Worm (Caenorhabditis elegans) whole organism, L1 larva: ENCODE data around the gene glb-20.

Source experiments
- C16A3.4 ChIP-seq: fragments of 150-350 bp; optimal IDR thresholded peaks from 2 replicates; lab custom pipeline; 2014; ENCODE audit warnings: missing biosample characterization, missing genetic modification characterization
- ama-1 ChIP-seq: fragments of 150-350 bp; optimal IDR thresholded peaks from 2 replicates; lab custom pipeline; 2014
- ceh-88 ChIP-seq: fragments of 200-800 bp; sonication (Bioruptor generic); IDR thresholded peaks from 2 replicates; pipeline ENCODE4 v1.3.6; 2022; ENCODE audit warnings: missing genetic modification characterization, missing compliant biosample characterization
- grh-1 ChIP-seq: fragments of 200-800 bp; sonication (Bioruptor generic); IDR thresholded peaks from 2 replicates; pipeline ENCODE4 v1.3.6; 2022; ENCODE audit warnings: missing genetic modification reagents, missing genetic modification characterization, missing compliant biosample characterization
- jun-1 ChIP-seq: fragments of 150-350 bp; optimal IDR thresholded peaks from 2 replicates; lab custom pipeline; 2014; ENCODE audit warnings: missing biosample characterization, missing genetic modification reagents, missing genetic modification characterization
- lin-35 ChIP-seq, 2 experiments: fragments of 150-350 bp; optimal IDR thresholded peaks; 2 replicates each; lab custom pipeline; 2014; ENCODE audit warnings: missing biosample characterization in 2 of 2, missing genetic modification characterization in 2 of 2, missing genetic modification reagents in 2 of 2
- mdl-1 ChIP-seq, 2 experiments: fragments of 150-350 bp; optimal IDR thresholded peaks; 2 replicates each; lab custom pipeline; 2014 to 2017; ENCODE audit warnings: missing biosample characterization in 2 of 2, missing genetic modification characterization in 2 of 2, inconsistent platforms in 1 of 2
- nhr-20 ChIP-seq: sonication (generic microtip); optimal IDR thresholded peaks from 2 replicates; lab custom pipeline; 2016; ENCODE audit warnings: mild to moderate bottlenecking, missing genetic modification characterization, missing compliant biosample characterization
- pqm-1 ChIP-seq: sonication (generic microtip); optimal IDR thresholded peaks from 3 replicates; lab custom pipeline; 2017; ENCODE audit warnings: missing biosample characterization, missing genetic modification characterization
- skn-1 ChIP-seq: fragments of 150-350 bp; optimal IDR thresholded peaks from 2 replicates; lab custom pipeline; 2014; ENCODE audit warnings: missing biosample characterization, missing genetic modification characterization
- snpc-4 ChIP-seq: fragments of 150-350 bp; optimal IDR thresholded peaks from 2 replicates; lab custom pipeline; 2014; ENCODE audit warnings: missing biosample characterization, missing genetic modification characterization
- swsn-7 ChIP-seq: sonication (generic microtip); optimal IDR thresholded peaks from 2 replicates; lab custom pipeline; 2016; ENCODE audit warnings: missing genetic modification characterization, missing compliant biosample characterization
- unc-62 ChIP-seq: fragments of 150-350 bp; optimal IDR thresholded peaks from 2 replicates; lab custom pipeline; 2014; ENCODE audit warnings: missing biosample characterization, missing genetic modification reagents, missing genetic modification characterization
- vab-15 ChIP-seq: sonication (generic microtip); optimal IDR thresholded peaks from 2 replicates; lab custom pipeline; 2017; ENCODE audit warnings: missing genotype, mild to moderate bottlenecking, missing genetic modification characterization, missing compliant biosample characterization

ce11 chrX:13510234-13510837 is 45.6 kb downstream of the glb-20 start:
- no peak for TF ChIP-seq ama-1 (lab: Kevin White, UChicago)
- no peak for TF ChIP-seq jun-1 (tag; lab: Kevin White, UChicago)
- TF ChIP-seq skn-1 = no peak
- TF ChIP-seq snpc-4 = no peak
- no peak for TF ChIP-seq lin-35 (GFP tag; optimal IDR thresholded peaks at IDR 0.05; lab: Kevin White, UChicago)
- no peak for TF ChIP-seq C16A3.4 (tag; lab: Kevin White, UChicago)
- no peak for TF ChIP-seq swsn-7 (tag; lab: Kevin White, UChicago)
- no peak for TF ChIP-seq mdl-1 (tag; optimal IDR thresholded peaks at IDR 0.05; lab: Kevin White, UChicago)
- TF ChIP-seq grh-1 = no peak
- TF ChIP-seq ceh-88 = no peak
- TF ChIP-seq nhr-20 = no peak
- TF ChIP-seq pqm-1 (tag; lab: Kevin White, UChicago) = no peak
- TF ChIP-seq vab-15 (tag; lab: Kevin White, UChicago) = no peak
- TF ChIP-seq unc-62 (GFP tag; lab: Kevin White, UChicago) = no peak
